Worm (Caenorhabditis elegans) whole organism, L4 larva: Measurements from ENCODE around the gene unc-47.

Experiments
- F10B5.3 ChIP-seq: sonication (generic microtip); optimal IDR thresholded peaks from 2 replicates; lab custom pipeline; 2016; ENCODE audit warnings: mild to moderate bottlenecking, missing genetic modification characterization, missing compliant biosample characterization
- ama-1 ChIP-seq: fragments of 150-350 bp; optimal IDR thresholded peaks from 2 replicates; lab custom pipeline; 2014; ENCODE audit warnings: inconsistent platforms, mixed read lengths
- egl-43 ChIP-seq: fragments of 200-800 bp; sonication (Bioruptor generic); IDR thresholded peaks from 2 replicates; pipeline ENCODE4 v1.3.6; 2022; ENCODE audit warnings: missing genetic modification reagents, missing genetic modification characterization, missing compliant biosample characterization
- fos-1 ChIP-seq: fragments of 150-350 bp; optimal IDR thresholded peaks from 2 replicates; lab custom pipeline; 2014; ENCODE audit warnings: missing biosample characterization, missing genetic modification characterization
- hmg-1.1 ChIP-seq: fragments of 200-800 bp; sonication (Bioruptor generic); IDR thresholded peaks from 2 replicates; pipeline ENCODE4 v1.3.6; 2022; ENCODE audit warnings: missing genetic modification reagents, missing genetic modification characterization, missing compliant biosample characterization
- jun-1 ChIP-seq: fragments of 150-350 bp; optimal IDR thresholded peaks from 2 replicates; lab custom pipeline; 2014; ENCODE audit warnings: missing biosample characterization, missing genetic modification reagents, missing genetic modification characterization
- lin-15B ChIP-seq: fragments of 150-350 bp; sonication (generic microtip); optimal IDR thresholded peaks from 3 replicates; lab custom pipeline; 2014; ENCODE audit warnings: missing biosample characterization, missing genetic modification characterization
- mxl-2 ChIP-seq: fragments of 200-800 bp; sonication (Bioruptor generic); conservative IDR thresholded peaks from 2 replicates; pipeline ENCODE4 v1.3.6; 2022; ENCODE audit warnings: missing genetic modification reagents, missing genetic modification characterization, missing compliant biosample characterization
- nhr-237 ChIP-seq: sonication (generic microtip); optimal IDR thresholded peaks from 2 replicates; lab custom pipeline; 2017; ENCODE audit warnings: missing biosample characterization, missing genetic modification characterization
- nhr-42 ChIP-seq: fragments of 200-800 bp; sonication (Bioruptor generic); IDR thresholded peaks from 2 replicates; pipeline ENCODE4 v1.3.6; 2022; ENCODE audit warnings: missing genetic modification characterization, missing compliant biosample characterization
- pha-4 ChIP-seq, 2 experiments: fragments of 150-350 bp in 1 of 2; fragments of 200-800 bp in 1 of 2; sonication (Bioruptor generic) in 1 of 2; IDR thresholded peaks in 1 of 2; optimal IDR thresholded peaks in 1 of 2; 2 replicates each; pipeline versions ENCODE4 v1.3.6 to Lab custom; 2014 to 2022; ENCODE audit warnings: missing genetic modification characterization in 2 of 2, missing genetic modification reagents in 2 of 2, missing biosample characterization in 1 of 2, missing compliant biosample characterization in 1 of 2

DNA sequence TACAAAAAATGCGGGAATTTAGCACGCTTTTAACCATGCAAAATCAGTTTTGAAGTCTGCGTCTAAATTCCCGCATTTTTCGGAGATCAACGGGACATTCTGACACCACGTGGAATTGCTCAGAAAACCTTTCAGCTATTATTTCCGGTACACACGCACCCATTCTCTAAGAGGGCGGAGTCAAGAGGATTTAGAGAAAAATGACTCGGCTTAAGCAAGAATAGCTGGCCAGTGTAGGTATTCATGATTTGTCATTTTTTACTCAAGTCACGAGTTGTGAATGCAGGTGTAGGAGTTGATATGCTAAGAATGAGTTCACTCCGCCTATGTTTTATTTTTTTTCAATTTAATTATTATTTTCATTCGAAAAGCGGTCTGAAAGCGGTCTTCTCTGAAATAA, 35.4 kb downstream of the unc-47 start:
- TF ChIP-seq pha-4 (GFP tag; IDR thresholded peaks at IDR 0.05; lab: Robert Waterston, UW) (no peak), pha-4 (tag; optimal IDR thresholded peaks at IDR 0.05; lab: Kevin White, UChicago) (no peak), F10B5.3 (no peak), ama-1 (no peak), jun-1 (tag; lab: Kevin White, UChicago) (no peak), nhr-42 (no peak), hmg-1.1 (no peak), nhr-237 (no peak), fos-1 (tag; lab: Kevin White, UChicago) (no peak), lin-15B (tag; lab: Kevin White, UChicago) (no peak), egl-43 (GFP tag; lab: Robert Waterston, UW) (no peak), mxl-2 (no peak)
